Worm (Caenorhabditis elegans) whole organism, mixed stage, embryonic: ENCODE measurements around the gene F59A1.15.
A peak's percentile ranks its signal among the peaks of the same experiment; 100 is the strongest.

Source experiments
- ceh-39 ChIP-seq: fragments of 150-350 bp; optimal IDR thresholded peaks from 2 replicates; lab custom pipeline; 2014; ENCODE audit warnings: missing biosample characterization, missing genetic modification characterization
- ceh-43 ChIP-seq: fragments of 200-800 bp; sonication (Bioruptor generic); optimal IDR thresholded peaks from 2 replicates; lab custom pipeline; 2018; ENCODE audit warnings: mild to moderate bottlenecking, missing genetic modification characterization, moderate library complexity, missing compliant biosample characterization
- ceh-83 ChIP-seq: fragments of 200-800 bp; sonication (Bioruptor generic); optimal IDR thresholded peaks from 2 replicates; lab custom pipeline; 2018; ENCODE audit warnings: mild to moderate bottlenecking, missing genetic modification characterization, missing compliant biosample characterization
- ces-1 ChIP-seq: fragments of 150-350 bp; optimal IDR thresholded peaks from 2 replicates; lab custom pipeline; 2014; ENCODE audit warnings: missing biosample characterization, missing genetic modification reagents, missing genetic modification characterization
- drap-1 ChIP-seq: fragments of 200-800 bp; sonication (Bioruptor generic); optimal IDR thresholded peaks from 3 replicates; lab custom pipeline; 2018; ENCODE audit warnings: mild to moderate bottlenecking, missing genetic modification characterization, missing compliant biosample characterization
- elt-1 ChIP-seq: sonication (generic microtip); optimal IDR thresholded peaks from 2 replicates; lab custom pipeline; 2017; ENCODE audit warnings: missing genetic modification characterization, mild to moderate bottlenecking, missing compliant biosample characterization, antibody characterized with exemption, moderate library complexity, borderline replicate concordance; ENCODE audit not compliant: insufficient read depth
- elt-3 ChIP-seq: fragments of 150-350 bp; optimal IDR thresholded peaks from 2 replicates; lab custom pipeline; 2014; ENCODE audit warnings: missing biosample characterization, missing genetic modification characterization
- flh-1 ChIP-seq: fragments of 200-800 bp; sonication (Bioruptor generic); optimal IDR thresholded peaks from 2 replicates; lab custom pipeline; 2018; ENCODE audit warnings: mild to moderate bottlenecking, missing genetic modification characterization, moderate library complexity, missing compliant biosample characterization
- ham-2 ChIP-seq: fragments of 200-800 bp; sonication (Bioruptor generic); optimal IDR thresholded peaks from 2 replicates; lab custom pipeline; 2018; ENCODE audit warnings: mild to moderate bottlenecking, missing genetic modification characterization, missing compliant biosample characterization
- hlh-1 ChIP-seq: fragments of 150-350 bp; optimal IDR thresholded peaks from 2 replicates; lab custom pipeline; 2014; ENCODE audit warnings: missing biosample characterization, missing genetic modification reagents, missing genetic modification characterization
- lin-13 ChIP-seq: fragments of 150-350 bp; optimal IDR thresholded peaks from 2 replicates; lab custom pipeline; 2014; ENCODE audit warnings: missing biosample characterization, missing genetic modification characterization
- lin-32 ChIP-seq: fragments of 200-800 bp; sonication (Bioruptor generic); optimal IDR thresholded peaks from 2 replicates; lab custom pipeline; 2018; ENCODE audit warnings: mild to moderate bottlenecking, missing genetic modification characterization, missing compliant biosample characterization
- lsy-2 ChIP-seq: fragments of 150-350 bp; optimal IDR thresholded peaks from 2 replicates; lab custom pipeline; 2014; ENCODE audit warnings: missing biosample characterization, missing genetic modification characterization
- mab-5 ChIP-seq: fragments of 150-350 bp; optimal IDR thresholded peaks from 2 replicates; lab custom pipeline; 2014; ENCODE audit warnings: missing biosample characterization, missing genetic modification characterization
- mep-1 ChIP-seq: fragments of 150-350 bp; optimal IDR thresholded peaks from 2 replicates; lab custom pipeline; 2017; ENCODE audit warnings: missing biosample characterization, missing genetic modification reagents, missing genetic modification characterization, inconsistent platforms
- mls-2 ChIP-seq: sonication (generic microtip); optimal IDR thresholded peaks from 2 replicates; lab custom pipeline; 2016; ENCODE audit warnings: mild to moderate bottlenecking, missing genetic modification characterization, moderate library complexity, missing compliant biosample characterization
- nhr-12 ChIP-seq: fragments of 150-350 bp; optimal IDR thresholded peaks from 2 replicates; lab custom pipeline; 2014; ENCODE audit warnings: missing biosample characterization, missing genetic modification characterization
- nhr-237 ChIP-seq: fragments of 150-350 bp; optimal IDR thresholded peaks from 2 replicates; lab custom pipeline; 2014; ENCODE audit warnings: missing biosample characterization, missing genetic modification characterization
- nhr-28 ChIP-seq: fragments of 150-350 bp; optimal IDR thresholded peaks from 2 replicates; lab custom pipeline; 2014; ENCODE audit warnings: missing biosample characterization, missing genetic modification characterization
- nhr-76 ChIP-seq: sonication (generic microtip); optimal IDR thresholded peaks from 2 replicates; lab custom pipeline; 2017; ENCODE audit warnings: missing biosample characterization, missing genetic modification characterization
- pha-4 ChIP-seq: fragments of 150-350 bp; optimal IDR thresholded peaks from 2 replicates; lab custom pipeline; 2018; ENCODE audit warnings: missing biosample characterization, missing genetic modification reagents, missing genetic modification characterization
- snpc-4 ChIP-seq: fragments of 150-350 bp; optimal IDR thresholded peaks from 2 replicates; lab custom pipeline; 2014; ENCODE audit warnings: missing biosample characterization, missing genetic modification characterization
- sptf-1 ChIP-seq: sonication (generic microtip); optimal IDR thresholded peaks from 2 replicates; lab custom pipeline; 2017; ENCODE audit warnings: mild to moderate bottlenecking, missing genetic modification characterization, moderate library complexity, missing compliant biosample characterization
- tbx-8 ChIP-seq: fragments of 200-800 bp; sonication (Bioruptor generic); optimal IDR thresholded peaks from 2 replicates; lab custom pipeline; 2018; ENCODE audit warnings: mild to moderate bottlenecking, missing genetic modification characterization, moderate library complexity, missing compliant biosample characterization
- unc-39 ChIP-seq: fragments of 150-350 bp; optimal IDR thresholded peaks from 2 replicates; lab custom pipeline; 2014; ENCODE audit warnings: missing biosample characterization, missing genetic modification characterization
- zip-8 ChIP-seq: fragments of 150-350 bp; optimal IDR thresholded peaks from 2 replicates; lab custom pipeline; 2014; ENCODE audit warnings: missing biosample characterization, missing genetic modification characterization

The F59A1.15 gene

ce11 chrV:17699097-17699496, 15.4 kb upstream of the F59A1.15 start, which contains the start of gene Y26G10.4:
Gene Y26G10.4, minus strand, starts transcription at chrV:17699197.
- no peak for TF ChIP-seq mab-5

DNA sequence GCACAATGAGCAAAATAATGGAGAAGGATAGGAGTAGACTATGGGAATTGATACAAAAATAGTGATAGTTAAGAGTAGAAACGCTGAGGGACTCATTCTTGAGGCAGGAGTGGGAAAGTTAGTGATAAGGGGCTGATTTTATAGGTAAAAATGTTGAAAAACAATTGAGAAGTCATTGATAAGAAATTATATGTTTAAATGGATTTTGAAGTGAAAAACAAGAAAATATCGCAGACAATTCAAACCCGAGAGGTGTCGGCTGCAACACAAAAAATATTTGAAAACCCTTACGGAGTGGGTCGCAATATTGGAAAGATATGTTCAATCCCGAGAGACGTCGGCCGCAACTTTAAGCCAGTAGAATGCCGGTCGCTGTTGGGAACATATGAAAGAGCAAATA, 13.1 kb upstream of the F59A1.15 start, which contains the start of gene spp-29:
spp-29 (minus strand) TSS at position 101 of the 400 bp plus-strand sequence.
- no peak for TF ChIP-seq lin-13
- TF ChIP-seq flh-1 (GFP tag; lab: Kevin White, UChicago): no peak
- no peak for TF ChIP-seq unc-39 (tag; lab: Kevin White, UChicago)
- TF ChIP-seq pha-4 (tag; lab: Kevin White, UChicago): no peak
- TF ChIP-seq nhr-28 (tag; lab: Kevin White, UChicago): no peak
- TF ChIP-seq elt-3 (tag; lab: Kevin White, UChicago): no peak

- TF ChIP-seq ceh-39 (tag; lab: Kevin White, UChicago) (no peak), sptf-1 (no peak), mls-2 (tag; lab: Kevin White, UChicago) (no peak), nhr-28 (tag; lab: Kevin White, UChicago) (no peak), nhr-12 (tag; lab: Kevin White, UChicago) (no peak), nhr-76 (tag; lab: Kevin White, UChicago) (no peak), drap-1 (GFP tag; lab: Kevin White, UChicago) (no peak), lin-13 (no peak), ces-1 (GFP tag; lab: Kevin White, UChicago) (no peak), flh-1 (GFP tag; lab: Kevin White, UChicago) (no peak), ham-2 (no peak), tbx-8 (GFP tag; lab: Kevin White, UChicago) (no peak)
These were observed 12.1 kb upstream of the F59A1.15 start, which contains the start of gene Y26G10.1 for ce11 chrV:17695802-17696201. Gene Y26G10.1, minus strand, starts transcription at chrV:17695902.

DNA sequence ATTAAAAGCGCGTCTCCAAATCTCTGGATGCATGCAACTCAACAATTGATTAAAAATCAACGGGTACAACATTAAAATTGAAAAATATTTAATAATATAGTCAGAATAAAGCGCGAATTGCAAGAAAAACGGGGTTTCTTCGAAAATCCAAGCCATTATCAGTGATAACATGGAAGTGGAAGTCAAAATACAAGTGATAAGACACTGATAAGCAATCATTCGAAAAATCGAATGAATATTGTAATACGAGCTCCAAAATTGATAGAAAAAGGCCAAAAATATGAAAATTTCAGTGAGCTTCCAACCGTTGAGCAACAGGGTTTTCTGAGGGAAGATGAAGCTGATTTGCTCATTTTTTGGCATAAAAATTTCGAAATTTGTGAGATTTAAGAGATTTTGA, 10.6 kb upstream of the F59A1.15 start:
- no peak for TF ChIP-seq unc-39 (tag; lab: Kevin White, UChicago)
- TF ChIP-seq nhr-76 (tag; lab: Kevin White, UChicago): no peak
- TF ChIP-seq ceh-83 (GFP tag; lab: Kevin White, UChicago): no peak
- no peak for TF ChIP-seq lsy-2
- TF ChIP-seq mab-5: no peak
- TF ChIP-seq snpc-4 (tag; lab: Kevin White, UChicago): no peak
- no peak for TF ChIP-seq lin-32 (GFP tag; lab: Kevin White, UChicago)
- TF ChIP-seq elt-3 (tag; lab: Kevin White, UChicago): no peak
- no peak for TF ChIP-seq elt-1
- TF ChIP-seq mep-1 (tag; lab: Kevin White, UChicago): no peak
- no peak for TF ChIP-seq lin-13
- no peak for TF ChIP-seq sptf-1
- TF ChIP-seq zip-8 (tag; lab: Kevin White, UChicago): no peak

DNA sequence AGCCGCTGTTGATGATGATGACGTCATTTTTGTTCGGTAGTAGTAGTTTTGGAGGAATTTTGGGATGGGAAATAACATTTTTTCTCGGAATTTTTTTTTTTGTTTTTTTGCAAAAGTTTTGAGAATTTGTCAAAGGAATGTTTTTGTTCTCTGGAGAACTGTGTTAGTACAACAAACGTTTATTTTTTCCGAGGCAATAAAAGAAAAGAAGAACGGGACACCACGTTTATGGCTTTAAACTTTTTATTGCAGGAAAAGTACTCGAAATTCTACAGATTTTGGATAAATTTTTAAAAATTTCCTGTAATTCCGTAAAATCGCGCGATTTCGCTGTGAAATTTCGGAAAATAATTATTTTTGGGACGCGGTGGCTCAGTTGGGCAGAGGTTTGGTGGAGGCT, 7.3 kb upstream of the F59A1.15 start, which contains the start of gene F59A1.13:
F59A1.13 (minus strand) TSS at position 101 of the 400 bp plus-strand sequence.
- TF ChIP-seq ham-2 (no peak), zip-8 (tag; lab: Kevin White, UChicago) (peak; percentile 24), ceh-39 (tag; lab: Kevin White, UChicago) (no peak), mls-2 (tag; lab: Kevin White, UChicago) (no peak)
- TF ChIP-seq, all 35 proteins: peak for 1

DNA sequence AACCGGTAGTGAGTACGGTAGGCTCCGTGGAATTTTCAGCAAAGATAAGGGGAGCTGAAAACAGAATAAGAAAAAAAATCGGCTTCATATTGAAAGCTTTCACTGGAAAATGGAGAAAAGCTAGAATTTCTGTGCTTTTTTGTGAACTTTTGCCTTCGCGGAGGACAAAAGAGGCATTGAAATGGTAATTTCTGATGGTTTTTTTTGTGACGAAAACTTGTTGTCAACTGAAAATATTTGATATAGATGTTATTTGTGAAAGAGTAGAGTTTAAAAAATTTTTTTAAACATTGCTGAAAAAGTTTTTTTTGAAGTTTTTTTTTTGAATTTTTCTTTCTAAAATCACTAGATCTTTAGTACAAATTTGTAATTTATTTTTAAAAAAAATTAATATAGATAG, 3.2 kb upstream of the F59A1.15 start, which contains the start of gene F59A1.18:
F59A1.18 (minus strand) TSS at position 101 of the 400 bp plus-strand sequence.
- TF ChIP-seq tbx-8 (GFP tag; lab: Kevin White, UChicago): no peak
- no peak for TF ChIP-seq lin-32 (GFP tag; lab: Kevin White, UChicago)
- TF ChIP-seq drap-1 (GFP tag; lab: Kevin White, UChicago): no peak
- no peak for TF ChIP-seq elt-3 (tag; lab: Kevin White, UChicago)

DNA sequence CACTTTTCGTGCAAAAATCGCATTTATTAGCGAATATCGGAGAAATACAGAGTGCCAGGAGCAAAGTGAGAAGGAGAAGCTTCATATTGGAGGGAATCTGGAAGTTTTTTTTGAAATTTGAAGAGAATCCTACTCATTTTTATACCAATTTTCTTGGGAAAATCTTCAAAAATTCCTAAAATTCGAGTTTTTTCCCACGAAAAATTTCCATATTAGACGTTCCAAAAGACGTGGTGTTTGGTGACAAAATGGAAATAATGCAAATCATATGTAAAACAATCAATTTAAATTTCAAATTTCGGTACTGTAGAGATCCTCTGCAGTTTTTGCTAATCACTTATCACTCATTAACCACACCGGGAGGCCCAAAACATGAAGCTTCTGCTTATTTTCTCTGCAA, 1.2 kb upstream of the F59A1.15 start, which contains the start of the genes F59A1.16 and F59A1.6:
F59A1.16 (minus strand) TSS at position 101 of the 400 bp plus-strand sequence.
F59A1.6 (plus strand) TSS at position 285 of the 400 bp plus-strand sequence.
- TF ChIP-seq hlh-1 (no peak), lin-13 (no peak), elt-3 (tag; lab: Kevin White, UChicago) (no peak), nhr-237 (tag; lab: Kevin White, UChicago) (no peak), ceh-43 (GFP tag; lab: Kevin White, UChicago) (no peak)
